Worm (Caenorhabditis elegans) whole organism, midembryonic: ENCODE results near the gene EGAP5.1.

Experiments
- T22C8.4 ChIP-seq: fragments of 200-800 bp; sonication (Bioruptor generic); IDR thresholded peaks from 2 replicates; pipeline ENCODE4 v1.3.6; 2022; ENCODE audit warnings: missing genetic modification characterization, missing compliant biosample characterization
- cog-1 ChIP-seq: sonication (generic microtip); optimal IDR thresholded peaks from 2 replicates; lab custom pipeline; 2016; ENCODE audit warnings: missing genetic modification characterization, missing compliant biosample characterization
- flt-1 ChIP-seq: fragments of 200-800 bp; sonication (Bioruptor generic); IDR thresholded peaks from 2 replicates; pipeline ENCODE4 v1.3.6; 2022; ENCODE audit warnings: missing genetic modification characterization, missing compliant biosample characterization
- klf-2 ChIP-seq: fragments of 200-800 bp; sonication (Bioruptor generic); conservative IDR thresholded peaks from 2 replicates; pipeline ENCODE4 v1.3.6; 2022; ENCODE audit warnings: missing genetic modification reagents, missing genetic modification characterization, missing compliant biosample characterization
- med-1 ChIP-seq: sonication (generic microtip); optimal IDR thresholded peaks from 2 replicates; lab custom pipeline; 2017; ENCODE audit warnings: missing genetic modification characterization, mild to moderate bottlenecking, missing compliant biosample characterization, antibody characterized with exemption, missing genetic modification reagents; ENCODE audit not compliant: insufficient read depth
- ref-1 ChIP-seq: fragments of 200-800 bp; sonication (Bioruptor generic); conservative IDR thresholded peaks from 2 replicates; pipeline ENCODE4 v1.3.6; 2022; ENCODE audit warnings: missing genetic modification reagents, missing genetic modification characterization, missing compliant biosample characterization
- tab-1 ChIP-seq: fragments of 200-800 bp; sonication (Bioruptor generic); IDR thresholded peaks from 2 replicates; pipeline ENCODE4 v1.3.6; 2022; ENCODE audit warnings: missing genetic modification characterization, missing compliant biosample characterization
- ztf-23 ChIP-seq: fragments of 200-800 bp; sonication (Bioruptor generic); IDR thresholded peaks from 2 replicates; pipeline ENCODE4 v1.3.6; 2022; ENCODE audit warnings: missing genetic modification reagents, missing genetic modification characterization, missing compliant biosample characterization
- ztf-29 ChIP-seq: fragments of 200-800 bp; sonication (Bioruptor generic); IDR thresholded peaks from 2 replicates; pipeline ENCODE4 v1.3.6; 2022; ENCODE audit warnings: missing genetic modification reagents, missing genetic modification characterization, missing compliant biosample characterization

DNA sequence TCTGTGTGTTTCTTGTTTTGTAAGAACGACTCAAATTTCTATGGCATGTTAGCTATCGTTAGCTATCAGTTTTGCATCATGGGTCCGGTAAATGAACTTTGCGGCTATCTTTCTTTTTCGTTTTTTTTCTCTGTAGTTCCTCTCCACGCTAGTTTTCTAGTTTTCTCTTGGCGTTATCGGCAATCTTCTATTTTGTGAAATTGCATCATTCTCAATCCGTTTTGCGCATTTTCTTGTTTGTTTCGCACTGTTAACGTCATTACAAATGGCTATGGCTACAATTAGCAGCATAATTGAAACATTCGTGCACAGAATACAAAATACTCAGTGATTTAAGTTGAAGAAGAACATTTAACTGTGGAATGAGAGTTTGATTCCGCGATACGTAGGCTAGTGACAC, 50.2 kb downstream of the EGAP5.1 start:
- TF ChIP-seq ztf-23 (GFP tag; lab: Robert Waterston, UW) (no peak), ztf-29 (GFP tag; lab: Robert Waterston, UW) (no peak), flt-1 (GFP tag; lab: Robert Waterston, UW) (no peak), klf-2 (GFP tag; lab: Robert Waterston, UW) (no peak), cog-1 (tag; lab: Kevin White, UChicago) (no peak), T22C8.4 (GFP tag; lab: Robert Waterston, UW) (no peak), med-1 (GFP tag; lab: Kevin White, UChicago) (no peak), tab-1 (GFP tag; lab: Robert Waterston, UW) (no peak), ref-1 (GFP tag; lab: Robert Waterston, UW) (no peak)
